Fruit fly (Drosophila melanogaster): ENCODE measurements around the gene CG31528.

CG31528 gene

DNA sequence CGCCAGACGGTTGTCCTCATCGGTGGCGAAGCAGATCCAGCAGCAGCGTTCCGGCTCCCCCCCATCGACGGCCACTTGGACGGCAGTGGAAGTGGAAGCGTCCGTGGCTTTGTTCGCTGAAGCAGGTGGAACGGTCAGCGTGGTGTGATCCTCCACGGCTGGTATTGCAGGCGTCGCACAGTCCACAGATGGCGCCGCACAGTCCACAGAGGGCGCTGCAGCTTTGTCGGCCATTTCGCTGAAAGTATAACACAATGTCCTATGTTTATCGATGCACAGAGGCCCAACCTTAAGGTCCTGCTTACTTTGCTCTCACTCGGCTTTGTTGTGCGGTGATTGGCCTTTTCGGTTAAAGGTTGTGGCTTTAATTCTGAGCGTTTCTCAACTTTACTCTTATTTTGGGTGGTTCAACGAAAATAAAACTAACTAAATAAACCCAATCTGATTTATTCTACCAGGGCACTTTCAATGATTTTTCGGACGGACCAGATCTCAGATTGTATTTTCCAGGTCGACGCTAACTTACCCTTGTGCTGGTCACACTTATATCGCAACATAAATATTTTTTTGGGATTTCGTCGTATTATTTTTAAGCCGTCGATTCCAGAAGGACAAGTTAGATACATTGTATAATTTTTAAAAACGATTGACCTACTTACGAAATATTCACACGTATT lies 18.7 kb upstream of the CG31528 start, which contains the start of gene CG9855 (continued):
- TF ChIP-seq abd-A (tag; optimal IDR thresholded peaks at IDR 0.05) (no peak), tna (GFP tag; IDR thresholded peaks at IDR 0.05; ENCODE audit: partially characterized antibody) (no peak), trh (GFP tag; optimal IDR thresholded peaks at IDR 0.05) (no peak), phol (tag; optimal IDR thresholded peaks at IDR 0.05) (peak; percentile 32), CG11696 (GFP tag; IDR thresholded peaks at IDR 0.05) (no peak), gem (tag; optimal IDR thresholded peaks at IDR 0.05) (no peak), usp (GFP tag; optimal IDR thresholded peaks at IDR 0.05) (no peak), CG13296 (GFP tag; optimal IDR thresholded peaks at IDR 0.05) (no peak), pho (GFP tag; optimal IDR thresholded peaks at IDR 0.05) (no peak), Oli (tag; optimal IDR thresholded peaks at IDR 0.05) (no peak), Oaz (GFP tag; IDR thresholded peaks at IDR 0.05) (no peak), CG2116 (GFP tag; optimal IDR thresholded peaks at IDR 0.05) (peak; percentile 40), fd96Cb (tag; optimal IDR thresholded peaks at IDR 0.05) (no peak), ham (GFP tag; IDR thresholded peaks at IDR 0.05) (no peak), gcm2 (GFP tag; optimal IDR thresholded peaks at IDR 0.05) (no peak), Sry-δ (GFP tag; optimal IDR thresholded peaks at IDR 0.05) (peak; percentile 40), CG10366 (GFP tag; IDR thresholded peaks at IDR 0.05) (no peak), CG6654 (GFP tag; optimal IDR thresholded peaks at IDR 0.05) (no peak), CG1233 (GFP tag; optimal IDR thresholded peaks at IDR 0.05) (no peak), dm (GFP tag; optimal IDR thresholded peaks at IDR 0.05) (no peak), kni (GFP tag; optimal IDR thresholded peaks at IDR 0.05) (no peak), dmrt99B (tag; optimal IDR thresholded peaks at IDR 0.05) (no peak), CG4617 (GFP tag; optimal IDR thresholded peaks at IDR 0.05; ENCODE audit: borderline replicate concordance) (peak; percentile 83), NK7.1 (GFP tag; optimal IDR thresholded peaks at IDR 0.05) (no peak), CG32767 (GFP tag; IDR thresholded peaks at IDR 0.05) (no peak), pan (optimal IDR thresholded peaks at IDR 0.05) (no peak), pan (GFP tag; optimal IDR thresholded peaks at IDR 0.05 in 1 of 2, IDR thresholded peaks at IDR 0.05 in 1 of 2) (no peak), bcd (GFP tag; optimal IDR thresholded peaks at IDR 0.05) (no peak), zf30C (GFP tag; optimal IDR thresholded peaks at IDR 0.05) (no peak), CG15514 (GFP tag; optimal IDR thresholded peaks at IDR 0.05) (peak; percentile 62), CG3995 (GFP tag; optimal IDR thresholded peaks at IDR 0.05) (peak; percentile 85), Dref (GFP tag; IDR thresholded peaks at IDR 0.05) (peak; percentile 41; the same call in 1 of the 2 replicates), CG1603 (tag; optimal IDR thresholded peaks at IDR 0.05) (peak; percentile 63), zen (tag; optimal IDR thresholded peaks at IDR 0.05) (no peak), org-1 (GFP tag; optimal IDR thresholded peaks at IDR 0.05) (no peak), ara (GFP tag; IDR thresholded peaks at IDR 0.05) (no peak), CG15269 (tag; optimal IDR thresholded peaks at IDR 0.05) (no peak), mam (GFP tag; optimal IDR thresholded peaks at IDR 0.05) (no peak), danr (GFP tag; IDR thresholded peaks at IDR 0.05) (no peak), CG9215 (GFP tag; IDR thresholded peaks at IDR 0.05) (no peak), Hr51 (GFP tag; optimal IDR thresholded peaks at IDR 0.05) (no peak), Adf1 (GFP tag; IDR thresholded peaks at IDR 0.05) (no peak), CG34224 (GFP tag; IDR thresholded peaks at IDR 0.05; ENCODE audit: partially characterized antibody) (0 out of 3 replicates have a peak, but pooled peaks have one; percentile 33), lab (GFP tag; optimal IDR thresholded peaks at IDR 0.05) (no peak), Lpt (GFP tag; optimal IDR thresholded peaks at IDR 0.05) (no peak), BEAF-32 (GFP tag; optimal IDR thresholded peaks at IDR 0.05) (peak; percentile 59), Dbx (GFP tag; IDR thresholded peaks at IDR 0.05) (no peak), B-H1 (GFP tag; IDR thresholded peaks at IDR 0.05) (no peak), eyg (GFP tag; optimal IDR thresholded peaks at IDR 0.05) (no peak), caup (GFP tag; optimal IDR thresholded peaks at IDR 0.05; ENCODE audit: severe bottlenecking) (no peak)
